Fruit fly (Drosophila melanogaster): ENCODE data around the gene Prosalpha2.

The Prosalpha2 gene

DNA sequence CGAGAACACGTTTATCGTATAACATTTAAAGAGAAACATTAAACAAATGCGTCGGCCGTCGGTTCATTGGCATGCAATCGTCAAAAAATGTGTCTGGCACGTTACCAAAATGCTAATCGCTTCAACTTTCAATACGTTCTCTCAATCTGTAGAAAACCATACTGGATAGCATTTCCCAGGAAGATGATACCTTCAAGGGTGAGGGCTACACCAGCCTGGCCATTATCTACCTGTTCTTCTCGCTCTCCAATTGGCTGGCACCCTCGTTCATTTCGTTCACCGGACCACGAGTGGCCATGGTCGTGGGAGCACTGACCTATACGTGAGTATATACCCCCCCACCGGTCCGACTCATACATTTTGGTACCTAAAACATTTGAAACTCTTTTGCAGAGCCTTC lies 23.4 kb downstream of the Prosalpha2 start (continued):
- no peak for TF ChIP-seq CG11093 (GFP tag; IDR thresholded peaks at IDR 0.05)
- TF ChIP-seq CG8924 (tag; optimal IDR thresholded peaks at IDR 0.05), result no peak
- no peak for TF ChIP-seq CG18011 (GFP tag; optimal IDR thresholded peaks at IDR 0.05)
- TF ChIP-seq fd96Cb (tag; optimal IDR thresholded peaks at IDR 0.05), result no peak
- no peak for TF ChIP-seq repo (GFP tag; optimal IDR thresholded peaks at IDR 0.05)
- TF ChIP-seq CG10321 (GFP tag; IDR thresholded peaks at IDR 0.05), result no peak
- TF ChIP-seq Max (GFP tag; optimal IDR thresholded peaks at IDR 0.05), result no peak
- TF ChIP-seq CG15601 (tag; optimal IDR thresholded peaks at IDR 0.05), result no peak
- TF ChIP-seq Nf-YC (tag; optimal IDR thresholded peaks at IDR 0.05), result peak; percentile 7
- no peak for TF ChIP-seq CG14667 (GFP tag; IDR thresholded peaks at IDR 0.05)
- no peak for TF ChIP-seq wdn (GFP tag; IDR thresholded peaks at IDR 0.05)
- peak; percentile 90 for TF ChIP-seq kni (GFP tag; optimal IDR thresholded peaks at IDR 0.05)
- TF ChIP-seq CG2199 (GFP tag; IDR thresholded peaks at IDR 0.05), result 0 out of 3 replicates have a peak, but pooled peaks have one; percentile 16
- TF ChIP-seq Scr (GFP tag; IDR thresholded peaks at IDR 0.05; ENCODE audit: partially characterized antibody), result no peak
- TF ChIP-seq E2f2 (GFP tag; IDR thresholded peaks at IDR 0.05), result no peak
- TF ChIP-seq zfh2 (GFP tag; optimal IDR thresholded peaks at IDR 0.05), result no peak
- TF ChIP-seq CG1832 (GFP tag; optimal IDR thresholded peaks at IDR 0.05), result no peak
- no peak for TF ChIP-seq Mad (GFP tag; optimal IDR thresholded peaks at IDR 0.05)
- peak in 1 of 3 experiments; percentile 33 for TF ChIP-seq Stat92E (GFP tag; optimal IDR thresholded peaks at IDR 0.05)
- TF ChIP-seq MESR4 (GFP tag; optimal IDR thresholded peaks at IDR 0.05), result no peak
- TF ChIP-seq CG9215 (GFP tag; IDR thresholded peaks at IDR 0.05), result no peak
- TF ChIP-seq CG6272 (GFP tag; IDR thresholded peaks at IDR 0.05), result no peak
- no peak for TF ChIP-seq CG34376 (GFP tag; optimal IDR thresholded peaks at IDR 0.05)
- TF ChIP-seq ewg (GFP tag; optimal IDR thresholded peaks at IDR 0.05), result no peak
- TF ChIP-seq Oaz (GFP tag; IDR thresholded peaks at IDR 0.05), result no peak
- TF ChIP-seq vvl (GFP tag; IDR thresholded peaks at IDR 0.05), result 0 out of 2 replicates have a peak, but pooled peaks have one; percentile 19
- TF ChIP-seq Mes4 (GFP tag; optimal IDR thresholded peaks at IDR 0.05), result no peak
- no peak for TF ChIP-seq CG5953 (GFP tag; IDR thresholded peaks at IDR 0.05)
- TF ChIP-seq Gug (GFP tag; IDR thresholded peaks at IDR 0.05), result no peak
- TF ChIP-seq D (optimal IDR thresholded peaks at IDR 0.05), result no peak
- TF ChIP-seq D (GFP tag; optimal IDR thresholded peaks at IDR 0.05), result no peak
- 0 out of 4 replicates have a peak, but pooled peaks have one; percentile 65 for TF ChIP-seq chinmo (GFP tag; IDR thresholded peaks at IDR 0.05; ENCODE audit: partially characterized antibody)
- TF ChIP-seq gt (GFP tag; IDR thresholded peaks at IDR 0.05), result no peak
- TF ChIP-seq her (GFP tag; optimal IDR thresholded peaks at IDR 0.05), result no peak
- no peak for TF ChIP-seq trem (tag; optimal IDR thresholded peaks at IDR 0.05)

DNA sequence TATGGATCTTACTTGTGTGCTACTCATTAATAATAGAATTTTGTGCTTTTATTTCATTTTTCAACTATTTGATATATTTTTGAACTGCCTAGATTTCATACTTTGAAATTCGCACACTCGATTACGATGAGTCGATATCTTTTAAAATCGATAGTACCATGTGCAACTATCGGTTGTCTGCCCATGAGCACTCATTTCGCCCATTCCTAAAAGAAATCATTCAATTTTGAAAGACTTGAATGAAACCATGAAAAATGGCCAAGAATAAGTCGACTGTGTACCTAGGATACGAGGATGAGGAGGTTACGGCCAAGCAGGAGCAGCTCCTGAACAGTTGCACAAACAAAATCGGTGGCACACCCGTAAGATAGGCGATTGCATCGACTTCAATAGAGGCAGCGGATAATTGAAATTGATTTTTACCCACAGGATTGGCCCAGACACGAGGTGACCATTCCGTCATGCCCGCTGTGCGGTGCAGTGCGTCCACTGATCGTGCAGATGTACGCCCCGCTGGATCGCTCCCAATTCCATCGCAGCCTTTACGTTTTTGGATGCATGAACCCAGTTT lies 25.3 kb downstream of the Prosalpha2 start, which contains the start of gene trus:
Gene trus, plus strand, starts transcription at position 204 of the 571 bp plus-strand sequence.
- TF ChIP-seq Drgx (GFP tag; IDR thresholded peaks at IDR 0.05), result no peak
- TF ChIP-seq CG15601 (tag; optimal IDR thresholded peaks at IDR 0.05), result peak; percentile 89
- TF ChIP-seq pros (GFP tag; optimal IDR thresholded peaks at IDR 0.05), result no peak
- TF ChIP-seq scrt (GFP tag; optimal IDR thresholded peaks at IDR 0.05), result no peak
- no peak for TF ChIP-seq CG13424 (tag; optimal IDR thresholded peaks at IDR 0.05)
- TF ChIP-seq CrebB (tag; optimal IDR thresholded peaks at IDR 0.05), result no peak
- TF ChIP-seq bcd (GFP tag; optimal IDR thresholded peaks at IDR 0.05), result no peak
- TF ChIP-seq CG8924 (tag; optimal IDR thresholded peaks at IDR 0.05), result no peak
- no peak for TF ChIP-seq CG8290 (GFP tag; optimal IDR thresholded peaks at IDR 0.05)
- TF ChIP-seq CG8290 (tag; optimal IDR thresholded peaks at IDR 0.05), result no peak
- no peak for TF ChIP-seq Hr51 (GFP tag; optimal IDR thresholded peaks at IDR 0.05)
- peak; percentile 87 for TF ChIP-seq chinmo (GFP tag; IDR thresholded peaks at IDR 0.05; ENCODE audit: partially characterized antibody)
- TF ChIP-seq gro (GFP tag; optimal IDR thresholded peaks at IDR 0.05), result no peak
- no peak for TF ChIP-seq kay (GFP tag; optimal IDR thresholded peaks at IDR 0.05)
- TF ChIP-seq CG4617 (GFP tag; optimal IDR thresholded peaks at IDR 0.05; ENCODE audit: borderline replicate concordance), result peak; percentile 50
- TF ChIP-seq org-1 (GFP tag; optimal IDR thresholded peaks at IDR 0.05), result no peak
- no peak for TF ChIP-seq CG9727 (GFP tag; optimal IDR thresholded peaks at IDR 0.05)
- TF ChIP-seq CG18262 (tag; optimal IDR thresholded peaks at IDR 0.05), result no peak
- TF ChIP-seq stwl (tag; optimal IDR thresholded peaks at IDR 0.05), result peak; percentile 74
- TF ChIP-seq CG8359 (GFP tag; optimal IDR thresholded peaks at IDR 0.05; ENCODE audit: borderline replicate concordance), result no peak

All from whole organism, embryonic.